Fruit fly (Drosophila melanogaster): ENCODE results near the gene CG7857.

CG7857 gene

dm6 chr3L:15532368-15533030 is 27.8 kb upstream of the CG7857 start:
- no peak for TF ChIP-seq Pif1A (GFP tag; optimal IDR thresholded peaks at IDR 0.05)
- TF ChIP-seq CG32121 (GFP tag; IDR thresholded peaks at IDR 0.05) = peak; percentile 50; the same call in 1 of the 2 replicates
- peak; percentile 4 for TF ChIP-seq CG17806 (tag; optimal IDR thresholded peaks at IDR 0.05)
- TF ChIP-seq CG14655 (GFP tag; optimal IDR thresholded peaks at IDR 0.05) = peak; percentile 79
- TF ChIP-seq rn (GFP tag; IDR thresholded peaks at IDR 0.05) = 0 out of 2 replicates have a peak, but pooled peaks have one; percentile 31
- peak; percentile 64; the same call in 1 of the 2 replicates for TF ChIP-seq Ets98B (GFP tag; IDR thresholded peaks at IDR 0.05)
- TF ChIP-seq Pif1B (GFP tag; optimal IDR thresholded peaks at IDR 0.05) = no peak
- no peak for TF ChIP-seq CG34367 (tag; optimal IDR thresholded peaks at IDR 0.05)
- peak; percentile 3 for TF ChIP-seq Snoo (tag; optimal IDR thresholded peaks at IDR 0.05)
- TF ChIP-seq CG12605 (GFP tag; IDR thresholded peaks at IDR 0.05) = peak; percentile 40
- peak; percentile 73 for TF ChIP-seq EcR (GFP tag; optimal IDR thresholded peaks at IDR 0.05)
- TF ChIP-seq CG8301 (tag; optimal IDR thresholded peaks at IDR 0.05) = peak; percentile 60
- TF ChIP-seq D1 (tag; optimal IDR thresholded peaks at IDR 0.05) = no peak
- TF ChIP-seq gl (tag; optimal IDR thresholded peaks at IDR 0.05) = no peak
- TF ChIP-seq fd96Ca (GFP tag; IDR thresholded peaks at IDR 0.05) = peak; percentile 51; the same call in 2 of the 3 replicates
- TF ChIP-seq CG10348 (GFP tag; IDR thresholded peaks at IDR 0.05) = 0 out of 2 replicates have a peak, but pooled peaks have one; percentile 6
- peak; percentile 45 for TF ChIP-seq CG9948 (tag; optimal IDR thresholded peaks at IDR 0.05)
- peak; percentile 63 for TF ChIP-seq CG8159 (tag; optimal IDR thresholded peaks at IDR 0.05)
- TF ChIP-seq CG4496 (GFP tag; IDR thresholded peaks at IDR 0.05) = peak; percentile 90
- peak; percentile 9 for TF ChIP-seq CG15710 (tag; optimal IDR thresholded peaks at IDR 0.05)
- no peak for TF ChIP-seq CG13204 (GFP tag; optimal IDR thresholded peaks at IDR 0.05)

dm6 chr3L:15531423-15532325 is 27.0 kb upstream of the CG7857 start, which contains the start of gene CG43248:
TSS of gene CG43248 (minus strand) at chr3L:15531473.
- TF ChIP-seq Ets98B (GFP tag; IDR thresholded peaks at IDR 0.05) (no peak), CG34367 (tag; optimal IDR thresholded peaks at IDR 0.05) (no peak), CG14655 (GFP tag; optimal IDR thresholded peaks at IDR 0.05) (no peak), D1 (tag; optimal IDR thresholded peaks at IDR 0.05) (no peak), CG15710 (tag; optimal IDR thresholded peaks at IDR 0.05) (no peak), gl (tag; optimal IDR thresholded peaks at IDR 0.05) (no peak), Pif1B (GFP tag; optimal IDR thresholded peaks at IDR 0.05) (no peak), Pif1A (GFP tag; optimal IDR thresholded peaks at IDR 0.05) (no peak), CG9948 (tag; optimal IDR thresholded peaks at IDR 0.05) (no peak), CG12605 (GFP tag; IDR thresholded peaks at IDR 0.05) (no peak)

- no peak for TF ChIP-seq CG4496 (GFP tag; IDR thresholded peaks at IDR 0.05)
- peak; percentile 23 for TF ChIP-seq EcR (GFP tag; optimal IDR thresholded peaks at IDR 0.05)
- TF ChIP-seq CG9948 (tag; optimal IDR thresholded peaks at IDR 0.05) = no peak
- peak; percentile 30 for TF ChIP-seq gl (tag; optimal IDR thresholded peaks at IDR 0.05)
Observed at dm6 chr3L:15530638-15531225, 26.0 kb upstream of the CG7857 start.

dm6 chr3L:15530071-15530470 is 25.4 kb upstream of the CG7857 start:
- TF ChIP-seq CG8301 (tag; optimal IDR thresholded peaks at IDR 0.05) (no peak), CG9948 (tag; optimal IDR thresholded peaks at IDR 0.05) (no peak), CG13204 (GFP tag; optimal IDR thresholded peaks at IDR 0.05) (no peak), rn (GFP tag; IDR thresholded peaks at IDR 0.05) (no peak), D1 (tag; optimal IDR thresholded peaks at IDR 0.05) (no peak), CG15710 (tag; optimal IDR thresholded peaks at IDR 0.05) (no peak), CG17806 (tag; optimal IDR thresholded peaks at IDR 0.05) (no peak)

- no peak for TF ChIP-seq CG8159 (tag; optimal IDR thresholded peaks at IDR 0.05)
- TF ChIP-seq CG34367 (tag; optimal IDR thresholded peaks at IDR 0.05) = no peak
- no peak for TF ChIP-seq CG14655 (GFP tag; optimal IDR thresholded peaks at IDR 0.05)
- no peak for TF ChIP-seq CG32121 (GFP tag; IDR thresholded peaks at IDR 0.05)
- TF ChIP-seq gl (tag; optimal IDR thresholded peaks at IDR 0.05) = no peak
- TF ChIP-seq fd96Ca (GFP tag; IDR thresholded peaks at IDR 0.05) = no peak
- TF ChIP-seq Snoo (tag; optimal IDR thresholded peaks at IDR 0.05) = no peak
- no peak for TF ChIP-seq D1 (tag; optimal IDR thresholded peaks at IDR 0.05)
- no peak for TF ChIP-seq CG10348 (GFP tag; IDR thresholded peaks at IDR 0.05)
- no peak for TF ChIP-seq CG12605 (GFP tag; IDR thresholded peaks at IDR 0.05)
- no peak for TF ChIP-seq Pif1B (GFP tag; optimal IDR thresholded peaks at IDR 0.05)
- no peak for TF ChIP-seq Pif1A (GFP tag; optimal IDR thresholded peaks at IDR 0.05)
- TF ChIP-seq CG17806 (tag; optimal IDR thresholded peaks at IDR 0.05) = no peak
- TF ChIP-seq rn (GFP tag; IDR thresholded peaks at IDR 0.05) = no peak
Observed at dm6 chr3L:15529143-15529542, 24.4 kb upstream of the CG7857 start, which contains the start of gene obst-H. TSS of gene obst-H (minus strand) at chr3L:15529243.
